Worm (Caenorhabditis elegans): ENCODE results near the gene fbxa-3.

Gene fbxa-3

DNA sequence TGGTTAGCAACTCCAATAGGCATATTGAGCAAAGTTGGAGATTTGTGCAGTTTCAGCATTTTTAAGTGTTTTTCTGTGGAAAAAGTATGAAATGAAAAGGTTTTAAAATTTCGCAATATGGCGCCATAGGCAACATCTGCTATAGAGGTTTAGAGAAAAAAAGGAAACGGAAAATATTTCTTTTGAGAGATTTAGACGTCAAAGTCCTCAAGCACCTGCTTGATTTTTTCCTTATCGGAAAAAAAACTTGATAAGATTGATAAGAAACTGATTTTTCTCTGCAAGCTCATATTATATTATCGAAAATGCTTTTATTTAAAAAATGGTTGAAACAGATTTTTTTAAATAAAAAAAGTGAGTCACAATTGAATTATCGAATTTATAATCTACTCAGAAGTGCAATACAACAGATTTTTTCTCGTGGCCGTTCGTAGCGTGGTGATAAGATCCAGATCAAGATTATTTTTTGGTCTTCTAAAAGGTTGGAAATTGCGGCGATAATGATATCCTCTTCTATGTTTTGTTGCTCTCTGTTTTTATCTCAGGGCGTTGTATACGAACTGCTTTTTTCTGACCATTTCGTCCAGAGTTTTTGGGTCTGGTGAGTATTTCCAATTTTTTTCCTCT, 617 bp downstream of the fbxa-3 start, which contains the start of gene fbxc-19 (continued):
- TF ChIP-seq egl-13 (tag; optimal IDR thresholded peaks at IDR 0.05) (no peak), sox-4 (tag; optimal IDR thresholded peaks at IDR 0.05) (no peak), C16A3.4 (tag; optimal IDR thresholded peaks at IDR 0.05) (peak; percentile 34), sptf-1 (tag; optimal IDR thresholded peaks at IDR 0.05) (no peak), lsy-2 (tag; optimal IDR thresholded peaks at IDR 0.05) (peak; percentile 67 to 79), ama-1 (optimal IDR thresholded peaks at IDR 0.05) (no peak), mef-2 (tag; optimal IDR thresholded peaks at IDR 0.05) (no peak), ets-5 (GFP tag; IDR thresholded peaks at IDR 0.05) (no peak), fkh-4 (tag; optimal IDR thresholded peaks at IDR 0.05; ENCODE audit: borderline replicate concordance) (no peak), ztf-11 (tag; optimal IDR thresholded peaks at IDR 0.05) (no peak), mab-9 (GFP tag; IDR thresholded peaks at IDR 0.05) (no peak), skn-1 (tag; optimal IDR thresholded peaks at IDR 0.05) (peak; percentile 91), ceh-8 (GFP tag; optimal IDR thresholded peaks at IDR 0.05) (no peak), isw-1 (GFP tag; IDR thresholded peaks at IDR 0.05) (no peak), mep-1 (tag; optimal IDR thresholded peaks at IDR 0.05) (peak; percentile 58), unc-130 (tag; optimal IDR thresholded peaks at IDR 0.05) (no peak), unc-86 (tag; optimal IDR thresholded peaks at IDR 0.05) (no peak), lin-39 (tag; optimal IDR thresholded peaks at IDR 0.05) (no peak), aha-1 (tag; optimal IDR thresholded peaks at IDR 0.05) (no peak), sup-37 (GFP tag; optimal IDR thresholded peaks at IDR 0.05) (no peak), C04F5.9 (tag; optimal IDR thresholded peaks at IDR 0.05) (no peak), hlh-4 (tag; optimal IDR thresholded peaks at IDR 0.05) (no peak), lin-35 (GFP tag; optimal IDR thresholded peaks at IDR 0.05) (peak; percentile 47 to 82), pqm-1 (tag; optimal IDR thresholded peaks at IDR 0.05) (peak; percentile 95), blmp-1 (tag; optimal IDR thresholded peaks at IDR 0.05) (peak; percentile 35), nhr-11 (tag; optimal IDR thresholded peaks at IDR 0.05) (peak; percentile 63), nhr-19 (GFP tag; conservative IDR thresholded peaks at IDR 0.05) (peak; percentile 37), fkh-10 (GFP tag; optimal IDR thresholded peaks at IDR 0.05) (no peak), xbp-1 (tag; optimal IDR thresholded peaks at IDR 0.05) (peak; percentile 3), aly-2 (tag; optimal IDR thresholded peaks at IDR 0.05) (no peak), elt-2 (tag; optimal IDR thresholded peaks at IDR 0.05) (peak; percentile 100), pax-3 (tag; optimal IDR thresholded peaks at IDR 0.05) (no peak), Y116A8C.19 (tag; optimal IDR thresholded peaks at IDR 0.05; ENCODE audit: borderline replicate concordance) (no peak), rnt-1 (tag; optimal IDR thresholded peaks at IDR 0.05) (peak; percentile 58), unc-30 (tag; optimal IDR thresholded peaks at IDR 0.05) (no peak), elt-3 (tag; optimal IDR thresholded peaks at IDR 0.05) (peak in 3 of 6 experiments; percentile 60 to 96 (median 89)), ceh-90 (tag; optimal IDR thresholded peaks at IDR 0.05) (no peak), zag-1 (tag; optimal IDR thresholded peaks at IDR 0.05) (no peak), tbx-2 (tag; optimal IDR thresholded peaks at IDR 0.05) (peak; percentile 34), ceh-82 (tag; optimal IDR thresholded peaks at IDR 0.05) (peak; percentile 7 to 59 (median 30)), nhr-76 (tag; optimal IDR thresholded peaks at IDR 0.05) (no peak), nhr-237 (tag; optimal IDR thresholded peaks at IDR 0.05) (peak; percentile 64), ceh-63 (GFP tag; optimal IDR thresholded peaks at IDR 0.05) (no peak), nhr-20 (tag; optimal IDR thresholded peaks at IDR 0.05) (peak; percentile 60), zip-4 (GFP tag; optimal IDR thresholded peaks at IDR 0.05) (peak; percentile 98), lin-14 (GFP tag; optimal IDR thresholded peaks at IDR 0.05) (peak; percentile 73), efl-3 (GFP tag; optimal IDR thresholded peaks at IDR 0.05) (no peak), dpl-1 (GFP tag; optimal IDR thresholded peaks at IDR 0.05) (peak; percentile 56 to 61 (median 61)), swsn-7 (tag; optimal IDR thresholded peaks at IDR 0.05) (peak; percentile 34), lir-3 (tag; optimal IDR thresholded peaks at IDR 0.05; ENCODE audit: poor library complexity) (peak; percentile 38), ceh-88 (GFP tag; IDR thresholded peaks at IDR 0.05) (no peak), ztf-4 (tag; optimal IDR thresholded peaks at IDR 0.05) (no peak), nhr-77 (tag; optimal IDR thresholded peaks at IDR 0.05) (peak; percentile 38)

Measured in whole organism, L1 larva.